Worm (Caenorhabditis elegans): ENCODE data around the gene pha-4.

- TF ChIP-seq pqm-1 (tag; optimal IDR thresholded peaks at IDR 0.05), result no peak
- no peak for TF ChIP-seq zfp-3 (GFP tag; conservative IDR thresholded peaks at IDR 0.05)
- no peak for TF ChIP-seq gei-8 (GFP tag; optimal IDR thresholded peaks at IDR 0.05)
- no peak for TF ChIP-seq lir-3 (tag; optimal IDR thresholded peaks at IDR 0.05)
- no peak for TF ChIP-seq lin-15B (tag; optimal IDR thresholded peaks at IDR 0.05)
- TF ChIP-seq unc-39 (tag; optimal IDR thresholded peaks at IDR 0.05), result no peak
- TF ChIP-seq unc-62 (GFP tag; optimal IDR thresholded peaks at IDR 0.05 in 1 of 2), result peak in 1 of 2 experiments; percentile 52
- no peak for TF ChIP-seq unc-62 (tag; optimal IDR thresholded peaks at IDR 0.05)
- TF ChIP-seq unc-130 (GFP tag; optimal IDR thresholded peaks at IDR 0.05), result no peak
- no peak for TF ChIP-seq nhr-237 (tag; optimal IDR thresholded peaks at IDR 0.05)
- TF ChIP-seq lin-39 (tag; optimal IDR thresholded peaks at IDR 0.05), result no peak
- TF ChIP-seq hlh-11 (tag; optimal IDR thresholded peaks at IDR 0.05), result peak; percentile 43
- no peak for TF ChIP-seq pha-4 (GFP tag; IDR thresholded peaks at IDR 0.05)
- no peak for TF ChIP-seq pha-4 (tag; optimal IDR thresholded peaks at IDR 0.05)
These were observed 29.3 kb downstream of the pha-4 start for ce11 chrV:20782188-20782587.
